Fruit fly (Drosophila melanogaster) whole organism, embryonic: ENCODE measurements around the gene Gr93a.

Experiments
- Bdp1 ChIP-seq: fragments of 200-800 bp; sonication (Bioruptor generic); optimal IDR thresholded peaks from 3 replicates; lab custom pipeline; 2016; ENCODE audit warnings: missing biosample characterization, missing genetic modification characterization
- CG10147 ChIP-seq: fragments of 200-800 bp; sonication (Bioruptor generic); optimal IDR thresholded peaks from 2 replicates; lab custom pipeline; 2019; ENCODE audit warnings: missing biosample characterization, mild to moderate bottlenecking, missing genetic modification characterization, moderate library complexity
- CG11504 ChIP-seq: fragments of 200-800 bp; sonication (Bioruptor generic); optimal IDR thresholded peaks from 3 replicates; lab custom pipeline; 2019; ENCODE audit warnings: missing biosample characterization, mild to moderate bottlenecking, missing genetic modification characterization, moderate library complexity
- CG14710 ChIP-seq: fragments of 200-800 bp; sonication (Bioruptor generic); optimal IDR thresholded peaks from 3 replicates; lab custom pipeline; 2019; ENCODE audit warnings: missing biosample characterization, mild to moderate bottlenecking, missing genetic modification characterization, moderate library complexity
- CG15269 ChIP-seq: fragments of 200-800 bp; sonication (Bioruptor generic); optimal IDR thresholded peaks from 2 replicates; lab custom pipeline; 2018; ENCODE audit warnings: missing biosample characterization, mild to moderate bottlenecking, missing genetic modification characterization, moderate library complexity
- CG15601 ChIP-seq: fragments of 200-800 bp; sonication (Bioruptor generic); optimal IDR thresholded peaks from 3 replicates; lab custom pipeline; 2019; ENCODE audit warnings: missing biosample characterization, mild to moderate bottlenecking, missing genetic modification characterization, moderate library complexity
- CG1647 ChIP-seq: fragments of 200-800 bp; sonication (Bioruptor generic); optimal IDR thresholded peaks from 3 replicates; lab custom pipeline; 2016; ENCODE audit warnings: missing biosample characterization, missing genetic modification characterization
- CG17328 ChIP-seq: fragments of 200-800 bp; sonication (Bioruptor generic); IDR thresholded peaks from 2 replicates; pipeline ENCODE4 v1.3.6; 2022; ENCODE audit warnings: missing biosample characterization, missing genetic modification characterization
- CG2889 ChIP-seq: fragments of 200-800 bp; sonication (Bioruptor generic); IDR thresholded peaks from 3 replicates; pipeline ENCODE4 v1.3.6; 2022; ENCODE audit warnings: missing biosample characterization, missing genetic modification characterization
- CG3163 ChIP-seq: fragments of 200-800 bp; sonication (Bioruptor generic); optimal IDR thresholded peaks from 3 replicates; lab custom pipeline; 2016; ENCODE audit warnings: missing biosample characterization, missing genetic modification characterization
- CG32767 ChIP-seq: fragments of 200-800 bp; sonication (Bioruptor generic); IDR thresholded peaks from 2 replicates; pipeline ENCODE4 v1.3.6; 2022; ENCODE audit warnings: missing biosample characterization, missing genetic modification characterization
- CG4707 ChIP-seq: fragments of 200-800 bp; sonication (Bioruptor generic); optimal IDR thresholded peaks from 2 replicates; lab custom pipeline; 2018; ENCODE audit warnings: missing biosample characterization, mild to moderate bottlenecking, missing genetic modification characterization, moderate library complexity
- CG4854 ChIP-seq: fragments of 200-800 bp; sonication (Bioruptor generic); optimal IDR thresholded peaks from 2 replicates; lab custom pipeline; 2016; ENCODE audit warnings: missing biosample characterization, missing genetic modification characterization, inconsistent platforms
- CG6689 ChIP-seq: fragments of 200-800 bp; sonication (Bioruptor generic); IDR thresholded peaks from 2 replicates; pipeline ENCODE4 v1.3.6; 2022; ENCODE audit warnings: missing biosample characterization, missing genetic modification characterization
- CG6813 ChIP-seq: fragments of 200-800 bp; sonication (Bioruptor generic); optimal IDR thresholded peaks from 2 replicates; lab custom pipeline; 2017; ENCODE audit warnings: missing biosample characterization, missing genetic modification characterization, mild to moderate bottlenecking, moderate library complexity, missing genetic modification reagents
- CG7271 ChIP-seq: fragments of 200-800 bp; sonication (Bioruptor generic); optimal IDR thresholded peaks from 2 replicates; lab custom pipeline; 2018; ENCODE audit warnings: missing biosample characterization, mild to moderate bottlenecking, missing genetic modification characterization, moderate library complexity
- CG8944 ChIP-seq: fragments of 200-800 bp; sonication (Bioruptor generic); optimal IDR thresholded peaks from 3 replicates; lab custom pipeline; 2016; ENCODE audit warnings: missing biosample characterization, missing genetic modification characterization
- CG9437 ChIP-seq: fragments of 200-800 bp; sonication (Bioruptor generic); optimal IDR thresholded peaks from 2 replicates; lab custom pipeline; 2018; ENCODE audit warnings: missing biosample characterization, mild to moderate bottlenecking, missing genetic modification characterization
- Dad ChIP-seq: fragments of 200-800 bp; sonication (Bioruptor generic); optimal IDR thresholded peaks from 3 replicates; lab custom pipeline; 2016; ENCODE audit warnings: missing biosample characterization, missing genetic modification characterization
- Dip2 ChIP-seq: fragments of 200-800 bp; sonication (Bioruptor generic); IDR thresholded peaks from 2 replicates; pipeline ENCODE4 v1.3.6; 2022; ENCODE audit warnings: missing biosample characterization, missing genetic modification characterization
- ERR ChIP-seq: fragments of 200-800 bp; sonication (Bioruptor generic); optimal IDR thresholded peaks from 2 replicates; lab custom pipeline; 2016; ENCODE audit warnings: missing biosample characterization, missing genetic modification characterization
- Elba2 ChIP-seq: fragments of 200-800 bp; sonication (Bioruptor generic); optimal IDR thresholded peaks from 3 replicates; lab custom pipeline; 2016; ENCODE audit warnings: missing biosample characterization, missing genetic modification characterization
- H2.0 ChIP-seq: fragments of 200-800 bp; sonication (Bioruptor generic); IDR thresholded peaks from 2 replicates; pipeline ENCODE4 v1.3.6; 2022; ENCODE audit warnings: missing biosample characterization, missing genetic modification characterization
- HLH4C ChIP-seq: fragments of 200-800 bp; sonication (Bioruptor generic); IDR thresholded peaks from 3 replicates; pipeline ENCODE4 v1.3.6; 2022; ENCODE audit warnings: missing biosample characterization, missing genetic modification characterization; ENCODE audit not compliant: partially characterized antibody
- Hr51 ChIP-seq, 2 experiments: fragments of 200-800 bp; sonication (Bioruptor generic); optimal IDR thresholded peaks; 2 replicates in 1 of 2; 3 replicates in 1 of 2; lab custom pipeline; 2016 to 2018; ENCODE audit warnings: missing biosample characterization in 2 of 2, missing genetic modification characterization in 2 of 2, mild to moderate bottlenecking in 1 of 2, moderate library complexity in 1 of 2
- Jarid2 ChIP-seq: fragments of 200-800 bp; sonication (Bioruptor generic); optimal IDR thresholded peaks from 3 replicates; lab custom pipeline; 2017; ENCODE audit warnings: mild to moderate bottlenecking, missing biosample characterization, missing genetic modification reagents, missing genetic modification characterization
- Lim3 ChIP-seq: fragments of 200-800 bp; sonication (Bioruptor generic); IDR thresholded peaks from 2 replicates; pipeline ENCODE4 v1.3.6; 2022; ENCODE audit warnings: missing biosample characterization, missing genetic modification characterization
- MTF-1 ChIP-seq: fragments of 200-800 bp; sonication (Bioruptor generic); optimal IDR thresholded peaks from 2 replicates; lab custom pipeline; 2018; ENCODE audit warnings: missing biosample characterization, mild to moderate bottlenecking, missing genetic modification characterization, borderline replicate concordance
- Med ChIP-seq: fragments of 200-800 bp; sonication (Bioruptor generic); peaks from one replicate; lab custom pipeline; 2016; ENCODE audit warnings: missing biosample characterization, missing genetic modification characterization, mild to moderate bottlenecking, inconsistent platforms, moderate library complexity
- Mes4 ChIP-seq: fragments of 200-800 bp; sonication (Bioruptor generic); optimal IDR thresholded peaks from 2 replicates; lab custom pipeline; 2016; ENCODE audit warnings: missing biosample characterization, missing genetic modification characterization
- Ptx1 ChIP-seq: fragments of 200-800 bp; sonication (Bioruptor generic); IDR thresholded peaks from 2 replicates; pipeline ENCODE4 v1.3.6; 2022; ENCODE audit warnings: missing biosample characterization, missing genetic modification characterization
- Stat92E ChIP-seq, 3 experiments: fragments of >200 bp in 2 of 3; fragments of 200-800 bp in 1 of 3; sonication (Bioruptor generic) in 1 of 3; optimal IDR thresholded peaks; 2 replicates each; lab custom pipeline; 2017 to 2019; ENCODE audit warnings: missing biosample characterization in 3 of 3, missing genetic modification characterization in 3 of 3, mild to moderate bottlenecking in 1 of 3, moderate library complexity in 1 of 3
- ap ChIP-seq: fragments of 200-800 bp; sonication (Bioruptor generic); IDR thresholded peaks from 2 replicates; pipeline ENCODE4 v1.3.6; 2022; ENCODE audit warnings: missing biosample characterization, missing genetic modification characterization
- ato ChIP-seq: fragments of 200-800 bp; sonication (Bioruptor generic); IDR thresholded peaks from 2 replicates; pipeline ENCODE4 v1.3.6; 2022; ENCODE audit warnings: missing biosample characterization, missing genetic modification characterization; ENCODE audit not compliant: partially characterized antibody
- bcd ChIP-seq: fragments of 200-800 bp; sonication (Bioruptor generic); optimal IDR thresholded peaks from 2 replicates; lab custom pipeline; 2017; ENCODE audit warnings: missing biosample characterization, mild to moderate bottlenecking, missing genetic modification characterization
- dimm ChIP-seq: fragments of 200-800 bp; sonication (Bioruptor generic); IDR thresholded peaks from 2 replicates; pipeline ENCODE4 v1.3.6; 2022; ENCODE audit warnings: missing biosample characterization, missing genetic modification characterization
- disco-r ChIP-seq: fragments of 200-800 bp; sonication (Bioruptor generic); optimal IDR thresholded peaks from 2 replicates; lab custom pipeline; 2016; ENCODE audit warnings: missing biosample characterization, missing genetic modification characterization
- dpn ChIP-seq, 2 experiments: fragments of 200-800 bp; sonication (Bioruptor generic); optimal IDR thresholded peaks; 3 replicates each; lab custom pipeline; 2016; ENCODE audit warnings: missing biosample characterization in 2 of 2, missing genetic modification characterization in 2 of 2
- gcm2 ChIP-seq: fragments of 200-800 bp; sonication (Bioruptor generic); optimal IDR thresholded peaks from 2 replicates; lab custom pipeline; 2016; ENCODE audit warnings: missing biosample characterization, missing genetic modification characterization
- jigr1 ChIP-seq: fragments of 200-800 bp; sonication (Bioruptor generic); IDR thresholded peaks from 3 replicates; pipeline ENCODE4 v1.3.6; 2022; ENCODE audit warnings: missing biosample characterization, missing genetic modification characterization
- lbe ChIP-seq: fragments of 200-800 bp; sonication (Bioruptor generic); optimal IDR thresholded peaks from 2 replicates; lab custom pipeline; 2016; ENCODE audit warnings: missing biosample characterization, mild to moderate bottlenecking, missing genetic modification characterization
- nau ChIP-seq: fragments of 200-800 bp; sonication (Bioruptor generic); optimal IDR thresholded peaks from 3 replicates; lab custom pipeline; 2017; ENCODE audit warnings: missing biosample characterization, mild to moderate bottlenecking, missing genetic modification characterization, missing genetic modification reagents
- org-1 ChIP-seq: fragments of 200-800 bp; sonication (Bioruptor generic); optimal IDR thresholded peaks from 2 replicates; lab custom pipeline; 2017; ENCODE audit warnings: missing biosample characterization, missing genetic modification characterization
- pros ChIP-seq: fragments of 200-800 bp; sonication (Bioruptor generic); optimal IDR thresholded peaks from 3 replicates; lab custom pipeline; 2019; ENCODE audit warnings: missing biosample characterization, mild to moderate bottlenecking, missing genetic modification characterization, moderate library complexity
- ranshi ChIP-seq: fragments of 200-800 bp; sonication (Bioruptor generic); IDR thresholded peaks from 2 replicates; pipeline ENCODE4 v1.3.6; 2022; ENCODE audit warnings: missing biosample characterization, missing genetic modification characterization
- schlank ChIP-seq: fragments of 200-800 bp; sonication (Bioruptor generic); optimal IDR thresholded peaks from 2 replicates; lab custom pipeline; 2018; ENCODE audit warnings: missing biosample characterization, mild to moderate bottlenecking, missing genetic modification characterization
- twi ChIP-seq: fragments of 200-800 bp; optimal IDR thresholded peaks from 2 replicates; lab custom pipeline; 2019; ENCODE audit warnings: missing biosample characterization, mild to moderate bottlenecking, missing genetic modification characterization, moderate library complexity
- vfl ChIP-seq: fragments of 200-800 bp; sonication (Bioruptor generic); optimal IDR thresholded peaks from 2 replicates; lab custom pipeline; 2016; ENCODE audit warnings: missing biosample characterization, missing genetic modification characterization
- zen ChIP-seq: fragments of 200-800 bp; sonication (Bioruptor generic); optimal IDR thresholded peaks from 3 replicates; lab custom pipeline; 2018; ENCODE audit warnings: missing biosample characterization, mild to moderate bottlenecking, missing genetic modification characterization, moderate library complexity
- zf30C ChIP-seq: fragments of 200-800 bp; sonication (Bioruptor generic); optimal IDR thresholded peaks from 3 replicates; lab custom pipeline; 2018; ENCODE audit warnings: missing biosample characterization, mild to moderate bottlenecking, missing genetic modification characterization

The Gr93a gene

DNA sequence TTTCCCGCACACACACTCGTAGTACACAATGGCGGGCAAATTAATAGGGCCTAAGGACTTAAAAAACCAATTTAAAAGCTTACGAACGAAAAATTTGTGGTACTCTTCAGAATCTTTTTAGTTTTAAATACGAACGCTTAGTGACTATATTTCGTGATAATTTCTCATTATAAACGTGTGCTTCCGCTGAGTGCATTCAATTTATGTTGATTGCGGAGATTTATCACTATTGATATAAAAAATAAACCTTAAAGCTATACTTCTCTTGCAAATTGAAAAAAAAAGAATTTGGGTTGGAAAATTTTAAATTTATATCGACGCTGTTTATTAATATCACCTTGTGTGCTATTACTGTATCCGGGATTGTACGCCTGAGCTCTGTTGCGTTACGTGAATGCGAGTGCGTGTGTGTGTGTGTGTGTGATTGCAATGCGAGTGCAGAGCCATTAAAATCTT, 16.7 kb downstream of the Gr93a start (continued):
- peak in 1 of 3 experiments; percentile 69 for TF ChIP-seq Stat92E (GFP tag; optimal IDR thresholded peaks at IDR 0.05; lab: Kevin White, UChicago)
- TF ChIP-seq gcm2, result peak; percentile 35
- TF ChIP-seq ap (GFP tag; lab: Robert Waterston, UW), result no peak
- TF ChIP-seq CG3163 (GFP tag; lab: Kevin White, UChicago), result no peak
- peak; percentile 27 for TF ChIP-seq Dad (GFP tag; lab: Kevin White, UChicago)
- no peak for TF ChIP-seq twi
- TF ChIP-seq nau (GFP tag; lab: Kevin White, UChicago), result peak; percentile 53
- peak; percentile 82 for TF ChIP-seq zen
- TF ChIP-seq CG10147 (GFP tag; lab: Kevin White, UChicago), result peak; percentile 64
- peak; percentile 52 for TF ChIP-seq vfl
- no peak for TF ChIP-seq zf30C (GFP tag; lab: Kevin White, UChicago)
- peak; percentile 56 for TF ChIP-seq CG15601 (tag; lab: Kevin White, UChicago)
- peak; percentile 26 for TF ChIP-seq CG4854 (GFP tag; lab: Kevin White, UChicago)
- peak; percentile 45 for TF ChIP-seq Elba2 (GFP tag; lab: Kevin White, UChicago)
- no peak for TF ChIP-seq pros (GFP tag; lab: Kevin White, UChicago)
- peak; percentile 21 for TF ChIP-seq Mes4 (GFP tag; lab: Kevin White, UChicago)
- TF ChIP-seq schlank (tag; lab: Kevin White, UChicago), result no peak
- peak; percentile 13 to 81 for TF ChIP-seq Hr51 (GFP tag; optimal IDR thresholded peaks at IDR 0.05; lab: Kevin White, UChicago)
- TF ChIP-seq H2.0, result 0 out of 2 replicates have a peak, but pooled peaks have one; percentile 37
- peak; percentile 61 for TF ChIP-seq CG15269 (tag; lab: Kevin White, UChicago)
- no peak for TF ChIP-seq dimm (GFP tag; lab: Robert Waterston, UW)
- TF ChIP-seq CG1647 (GFP tag; lab: Kevin White, UChicago), result peak; percentile 35
- TF ChIP-seq ato (GFP tag; lab: Robert Waterston, UW), result no peak
- peak; percentile 78 for TF ChIP-seq org-1 (GFP tag; lab: Kevin White, UChicago)
- TF ChIP-seq HLH4C (GFP tag; lab: Robert Waterston, UW), result no peak
- TF ChIP-seq Bdp1 (GFP tag; lab: Kevin White, UChicago), result no peak
- peak; percentile 87 for TF ChIP-seq Med (GFP tag; lab: Kevin White, UChicago)
- no peak for TF ChIP-seq CG32767 (GFP tag; lab: Robert Waterston, UW)
- TF ChIP-seq Lim3 (GFP tag; lab: Robert Waterston, UW), result no peak
- TF ChIP-seq CG7271 (tag; lab: Kevin White, UChicago), result peak; percentile 51
- no peak for TF ChIP-seq CG4707
- peak; percentile 79 for TF ChIP-seq CG9437 (GFP tag; lab: Kevin White, UChicago)
- TF ChIP-seq lbe, result peak; percentile 89
- peak; percentile 23 for TF ChIP-seq CG8944 (GFP tag; lab: Kevin White, UChicago)
- TF ChIP-seq CG6689 (GFP tag; lab: Robert Waterston, UW), result peak; percentile 79
- no peak for TF ChIP-seq disco-r (GFP tag; lab: Kevin White, UChicago)
- peak; percentile 58 for TF ChIP-seq MTF-1
- peak; percentile 66 for TF ChIP-seq CG6813
- peak; percentile 85 for TF ChIP-seq CG14710
- TF ChIP-seq CG11504 (tag; lab: Kevin White, UChicago), result peak; percentile 87
- TF ChIP-seq jigr1 (GFP tag; lab: Robert Waterston, UW), result no peak
- TF ChIP-seq Ptx1 (GFP tag; lab: Robert Waterston, UW), result peak; percentile 52
- no peak for TF ChIP-seq ERR
- peak; percentile 53 for TF ChIP-seq dpn (GFP tag; optimal IDR thresholded peaks at IDR 0.05; lab: Kevin White, UChicago)
- TF ChIP-seq Dip2 (GFP tag; lab: Robert Waterston, UW), result no peak
- TF ChIP-seq ranshi (GFP tag; lab: Robert Waterston, UW), result peak; percentile 38; the same call in 1 of the 2 replicates
- TF ChIP-seq Jarid2, result peak; percentile 17
- no peak for TF ChIP-seq CG2889 (GFP tag; lab: Robert Waterston, UW)
- peak; percentile 71 for TF ChIP-seq bcd (GFP tag; lab: Kevin White, UChicago)
- peak; percentile 32; the same call in 1 of the 2 replicates for TF ChIP-seq CG17328 (GFP tag; lab: Robert Waterston, UW)
